Fruit fly (Drosophila melanogaster): ENCODE data around the gene spdi.

- peak; percentile 4 for TF ChIP-seq CG34367 (tag; optimal IDR thresholded peaks at IDR 0.05)
- TF ChIP-seq CG9948 (tag; optimal IDR thresholded peaks at IDR 0.05), result no peak
- TF ChIP-seq EcR (GFP tag; optimal IDR thresholded peaks at IDR 0.05), result no peak
- no peak for TF ChIP-seq Snoo (tag; optimal IDR thresholded peaks at IDR 0.05)
- no peak for TF ChIP-seq gl (tag; optimal IDR thresholded peaks at IDR 0.05)
- TF ChIP-seq Pif1A (GFP tag; optimal IDR thresholded peaks at IDR 0.05), result peak; percentile 6
- no peak for TF ChIP-seq CG32121 (GFP tag; IDR thresholded peaks at IDR 0.05)
- no peak for TF ChIP-seq CG13204 (GFP tag; optimal IDR thresholded peaks at IDR 0.05)
- no peak for TF ChIP-seq CG8301 (tag; optimal IDR thresholded peaks at IDR 0.05)
- no peak for TF ChIP-seq CG15710 (tag; optimal IDR thresholded peaks at IDR 0.05)
- no peak for TF ChIP-seq CG4496 (GFP tag; IDR thresholded peaks at IDR 0.05)
- no peak for TF ChIP-seq rn (GFP tag; IDR thresholded peaks at IDR 0.05)
- no peak for TF ChIP-seq CG12605 (GFP tag; IDR thresholded peaks at IDR 0.05)
- TF ChIP-seq fd96Ca (GFP tag; IDR thresholded peaks at IDR 0.05), result no peak
These were observed 38.2 kb downstream of the spdi start, which contains the start of gene vnd for dm6 chrX:581825-582224.

Measured in whole organism, pupa.